Fruit fly (Drosophila melanogaster) whole organism, embryonic: Measurements from ENCODE around the gene amrt.

Experiments
- Abd-B ChIP-seq: fragments of 200-800 bp; sonication (Bioruptor generic); optimal IDR thresholded peaks from 2 replicates; lab custom pipeline; 2018; ENCODE audit warnings: missing biosample characterization, mild to moderate bottlenecking, missing genetic modification characterization, moderate library complexity
- Awh ChIP-seq: fragments of 200-800 bp; sonication (Bioruptor generic); IDR thresholded peaks from 2 replicates; pipeline ENCODE4, ENCODE4 v1.3.6; 2022; ENCODE audit warnings: missing biosample characterization, missing genetic modification characterization
- B-H2 ChIP-seq: fragments of 200-800 bp; sonication (Bioruptor generic); optimal IDR thresholded peaks from 2 replicates; lab custom pipeline; 2018; ENCODE audit warnings: missing biosample characterization, mild to moderate bottlenecking, missing genetic modification characterization
- CG10431 ChIP-seq: fragments of 200-800 bp; sonication (Bioruptor generic); optimal IDR thresholded peaks from 3 replicates; lab custom pipeline; 2018; ENCODE audit warnings: missing biosample characterization, mild to moderate bottlenecking, missing genetic modification characterization
- CG11085 ChIP-seq: fragments of 200-800 bp; sonication (Bioruptor generic); IDR thresholded peaks from 2 replicates; pipeline ENCODE4 v1.3.6; 2022; ENCODE audit warnings: missing biosample characterization, missing genetic modification characterization
- CG14050 ChIP-seq: fragments of 200-800 bp; sonication (Bioruptor generic); IDR thresholded peaks from 3 replicates; pipeline ENCODE4 v1.3.6; 2022; ENCODE audit warnings: missing biosample characterization, missing genetic modification characterization
- CG14965 ChIP-seq: fragments of 200-800 bp; sonication (Bioruptor generic); optimal IDR thresholded peaks from 2 replicates; lab custom pipeline; 2016; ENCODE audit warnings: missing biosample characterization, missing genetic modification characterization, borderline replicate concordance
- CG16779 ChIP-seq: fragments of 200-800 bp; sonication (Bioruptor generic); IDR thresholded peaks from 2 replicates; pipeline ENCODE4 v1.3.6; 2022; ENCODE audit warnings: missing biosample characterization, missing genetic modification characterization
- CG17802 ChIP-seq: fragments of 200-800 bp; sonication (Bioruptor generic); optimal IDR thresholded peaks from 2 replicates; lab custom pipeline; 2018; ENCODE audit warnings: missing biosample characterization, mild to moderate bottlenecking, missing genetic modification characterization, moderate library complexity
- CG18262 ChIP-seq: fragments of 200-800 bp; optimal IDR thresholded peaks from 3 replicates; lab custom pipeline; 2019; ENCODE audit warnings: missing biosample characterization, mild to moderate bottlenecking, missing genetic modification characterization, moderate library complexity
- CG2712 ChIP-seq: fragments of 200-800 bp; optimal IDR thresholded peaks from 3 replicates; lab custom pipeline; 2019; ENCODE audit warnings: missing biosample characterization, mild to moderate bottlenecking, missing genetic modification characterization, moderate library complexity
- CG30020 ChIP-seq: fragments of 200-800 bp; optimal IDR thresholded peaks from 2 replicates; lab custom pipeline; 2019; ENCODE audit warnings: missing biosample characterization, mild to moderate bottlenecking, missing genetic modification characterization, moderate library complexity
- CG30431 ChIP-seq: fragments of 200-800 bp; sonication (Bioruptor generic); optimal IDR thresholded peaks from 2 replicates; lab custom pipeline; 2017; ENCODE audit warnings: missing biosample characterization, missing genetic modification characterization
- CG31365 ChIP-seq: fragments of 200-800 bp; sonication (Bioruptor generic); optimal IDR thresholded peaks from 2 replicates; lab custom pipeline; 2018; ENCODE audit warnings: missing biosample characterization, mild to moderate bottlenecking, missing genetic modification characterization
- CG42726 ChIP-seq: fragments of 200-800 bp; sonication (Bioruptor generic); IDR thresholded peaks from 2 replicates; pipeline ENCODE4 v1.3.6; 2022; ENCODE audit warnings: missing biosample characterization, missing genetic modification characterization; ENCODE audit not compliant: partially characterized antibody
- CG4424 ChIP-seq: fragments of 200-800 bp; sonication (Bioruptor generic); optimal IDR thresholded peaks from 3 replicates; lab custom pipeline; 2016; ENCODE audit warnings: missing biosample characterization, missing genetic modification characterization
- CG5245 ChIP-seq: fragments of 200-800 bp; sonication (Bioruptor generic); optimal IDR thresholded peaks from 3 replicates; lab custom pipeline; 2016; ENCODE audit warnings: missing biosample characterization, missing genetic modification characterization
- CG6272 ChIP-seq: fragments of 200-800 bp; sonication (Bioruptor generic); IDR thresholded peaks from 2 replicates; pipeline ENCODE4 v1.3.6; 2022; ENCODE audit warnings: missing biosample characterization, missing genetic modification characterization
- CG9215 ChIP-seq: fragments of 200-800 bp; sonication (Bioruptor generic); IDR thresholded peaks from 2 replicates; pipeline ENCODE4 v1.3.6; 2022; ENCODE audit warnings: missing biosample characterization, missing genetic modification characterization
- CG9797 ChIP-seq: fragments of 200-800 bp; sonication (Bioruptor generic); optimal IDR thresholded peaks from 3 replicates; lab custom pipeline; 2018; ENCODE audit warnings: missing biosample characterization, mild to moderate bottlenecking, missing genetic modification characterization
- Dfd ChIP-seq, 2 experiments: fragments of >200 bp; optimal IDR thresholded peaks; 2 replicates each; lab custom pipeline; 2017; ENCODE audit warnings: missing biosample characterization in 2 of 2, missing genetic modification characterization in 2 of 2
- Dip3 ChIP-seq: fragments of 200-800 bp; sonication (Bioruptor generic); optimal IDR thresholded peaks from 3 replicates; lab custom pipeline; 2016; ENCODE audit warnings: missing biosample characterization, missing genetic modification characterization
- HHEX ChIP-seq: fragments of 200-800 bp; sonication (Bioruptor generic); optimal IDR thresholded peaks from 3 replicates; lab custom pipeline; 2017; ENCODE audit warnings: missing biosample characterization, mild to moderate bottlenecking, missing genetic modification characterization, missing genetic modification reagents
- Hand ChIP-seq: fragments of 200-800 bp; sonication (Bioruptor generic); optimal IDR thresholded peaks from 2 replicates; lab custom pipeline; 2017; ENCODE audit warnings: mild to moderate bottlenecking, missing biosample characterization, missing genetic modification reagents, missing genetic modification characterization
- Hr39 ChIP-seq: fragments of >200 bp; optimal IDR thresholded peaks from 2 replicates; lab custom pipeline; 2017
- Hr51 ChIP-seq, 2 experiments: fragments of 200-800 bp; sonication (Bioruptor generic); optimal IDR thresholded peaks; 2 replicates in 1 of 2; 3 replicates in 1 of 2; lab custom pipeline; 2016 to 2018; ENCODE audit warnings: missing biosample characterization in 2 of 2, missing genetic modification characterization in 2 of 2, mild to moderate bottlenecking in 1 of 2, moderate library complexity in 1 of 2
- Kr ChIP-seq: fragments of 200-800 bp; sonication (Bioruptor generic); optimal IDR thresholded peaks from 2 replicates; lab custom pipeline; 2017; ENCODE audit warnings: missing biosample characterization, mild to moderate bottlenecking, missing genetic modification characterization
- Mes4 ChIP-seq: fragments of 200-800 bp; sonication (Bioruptor generic); optimal IDR thresholded peaks from 2 replicates; lab custom pipeline; 2016; ENCODE audit warnings: missing biosample characterization, missing genetic modification characterization
- Nf-YC ChIP-seq: fragments of 200-800 bp; optimal IDR thresholded peaks from 3 replicates; lab custom pipeline; 2019; ENCODE audit warnings: missing biosample characterization, mild to moderate bottlenecking, missing genetic modification characterization, moderate library complexity
- Spps ChIP-seq: fragments of 200-800 bp; sonication (Bioruptor generic); optimal IDR thresholded peaks from 2 replicates; lab custom pipeline; 2018; ENCODE audit warnings: missing biosample characterization, mild to moderate bottlenecking, missing genetic modification characterization
- YL-1 ChIP-seq: fragments of 200-800 bp; sonication (Bioruptor generic); optimal IDR thresholded peaks from 3 replicates; lab custom pipeline; 2017; ENCODE audit warnings: missing biosample characterization, mild to moderate bottlenecking, missing genetic modification characterization
- gcm2 ChIP-seq: fragments of 200-800 bp; sonication (Bioruptor generic); optimal IDR thresholded peaks from 2 replicates; lab custom pipeline; 2016; ENCODE audit warnings: missing biosample characterization, missing genetic modification characterization
- grau ChIP-seq: fragments of 200-800 bp; optimal IDR thresholded peaks from 3 replicates; lab custom pipeline; 2019; ENCODE audit warnings: missing biosample characterization, mild to moderate bottlenecking, missing genetic modification characterization, moderate library complexity
- her ChIP-seq: fragments of 200-800 bp; sonication (Bioruptor generic); optimal IDR thresholded peaks from 2 replicates; lab custom pipeline; 2016; ENCODE audit warnings: missing biosample characterization, missing genetic modification characterization
- jing ChIP-seq: fragments of 200-800 bp; sonication (Bioruptor generic); optimal IDR thresholded peaks from 2 replicates; lab custom pipeline; 2018; ENCODE audit warnings: missing biosample characterization, mild to moderate bottlenecking, missing genetic modification characterization
- kni ChIP-seq: fragments of 200-800 bp; sonication (Bioruptor generic); optimal IDR thresholded peaks from 3 replicates; lab custom pipeline; 2017; ENCODE audit warnings: mild to moderate bottlenecking, missing biosample characterization, missing genetic modification reagents, missing genetic modification characterization
- lola ChIP-seq, 3 experiments: fragments of >200 bp in 2 of 3; fragments of 200-800 bp in 1 of 3; sonication (Bioruptor generic) in 1 of 3; optimal IDR thresholded peaks; 2 replicates each; lab custom pipeline; 2017 to 2019; ENCODE audit warnings: missing biosample characterization in 3 of 3, missing genetic modification characterization in 3 of 3, mild to moderate bottlenecking in 1 of 3, moderate library complexity in 1 of 3
- lov ChIP-seq, 2 experiments: fragments of 200-800 bp in 1 of 2; fragments of >200 bp in 1 of 2; sonication (Bioruptor generic) in 1 of 2; IDR thresholded peaks in 1 of 2; optimal IDR thresholded peaks in 1 of 2; 2 replicates in 1 of 2; 3 replicates in 1 of 2; pipeline versions ENCODE4 v1.3.6 to Lab custom; 2017 to 2022; ENCODE audit warnings: missing biosample characterization in 1 of 2, missing genetic modification characterization in 1 of 2
- luna ChIP-seq: fragments of 200-800 bp; sonication (Bioruptor generic); optimal IDR thresholded peaks from 2 replicates; lab custom pipeline; 2016; ENCODE audit warnings: missing biosample characterization, missing genetic modification characterization
- nmo ChIP-seq: fragments of 200-800 bp; sonication (Bioruptor generic); optimal IDR thresholded peaks from 2 replicates; lab custom pipeline; 2018; ENCODE audit warnings: missing biosample characterization, mild to moderate bottlenecking, missing genetic modification characterization, moderate library complexity
- p53 ChIP-seq: fragments of 200-800 bp; sonication (Bioruptor generic); optimal IDR thresholded peaks from 2 replicates; lab custom pipeline; 2016; ENCODE audit warnings: missing biosample characterization, missing genetic modification characterization
- pho ChIP-seq: fragments of 200-800 bp; sonication (Bioruptor generic); optimal IDR thresholded peaks from 2 replicates; lab custom pipeline; 2016; ENCODE audit warnings: missing biosample characterization, missing genetic modification characterization
- prd ChIP-seq, 3 experiments: fragments of >200 bp in 2 of 3; fragments of 200-800 bp in 1 of 3; sonication (Bioruptor generic) in 1 of 3; optimal IDR thresholded peaks in 2 of 3; IDR thresholded peaks in 1 of 3; 2 replicates in 2 of 3; 3 replicates in 1 of 3; pipeline versions ENCODE4 v1.3.6 to Lab custom; 2017 to 2022; ENCODE audit warnings: missing biosample characterization in 1 of 3, missing genetic modification characterization in 1 of 3
- pros ChIP-seq: fragments of 200-800 bp; sonication (Bioruptor generic); optimal IDR thresholded peaks from 3 replicates; lab custom pipeline; 2019; ENCODE audit warnings: missing biosample characterization, mild to moderate bottlenecking, missing genetic modification characterization, moderate library complexity
- pum ChIP-seq: fragments of 200-800 bp; sonication (Bioruptor generic); optimal IDR thresholded peaks from 2 replicates; lab custom pipeline; 2016; ENCODE audit warnings: missing biosample characterization, missing genetic modification characterization
- pzg ChIP-seq: fragments of 200-800 bp; sonication (Bioruptor generic); optimal IDR thresholded peaks from 3 replicates; lab custom pipeline; 2018; ENCODE audit warnings: missing biosample characterization, mild to moderate bottlenecking, missing genetic modification characterization, moderate library complexity
- scrt ChIP-seq: fragments of 200-800 bp; sonication (Bioruptor generic); optimal IDR thresholded peaks from 2 replicates; lab custom pipeline; 2018; ENCODE audit warnings: missing biosample characterization, mild to moderate bottlenecking, missing genetic modification characterization, moderate library complexity
- trh ChIP-seq: fragments of 200-800 bp; sonication (Bioruptor generic); optimal IDR thresholded peaks from 2 replicates; lab custom pipeline; 2016; ENCODE audit warnings: missing biosample characterization, missing genetic modification characterization
- unc-4 ChIP-seq: fragments of 200-800 bp; sonication (Bioruptor generic); IDR thresholded peaks from 2 replicates; pipeline ENCODE4 v1.3.6; 2022; ENCODE audit warnings: missing biosample characterization, missing genetic modification characterization; ENCODE audit not compliant: partially characterized antibody

The amrt gene

DNA sequence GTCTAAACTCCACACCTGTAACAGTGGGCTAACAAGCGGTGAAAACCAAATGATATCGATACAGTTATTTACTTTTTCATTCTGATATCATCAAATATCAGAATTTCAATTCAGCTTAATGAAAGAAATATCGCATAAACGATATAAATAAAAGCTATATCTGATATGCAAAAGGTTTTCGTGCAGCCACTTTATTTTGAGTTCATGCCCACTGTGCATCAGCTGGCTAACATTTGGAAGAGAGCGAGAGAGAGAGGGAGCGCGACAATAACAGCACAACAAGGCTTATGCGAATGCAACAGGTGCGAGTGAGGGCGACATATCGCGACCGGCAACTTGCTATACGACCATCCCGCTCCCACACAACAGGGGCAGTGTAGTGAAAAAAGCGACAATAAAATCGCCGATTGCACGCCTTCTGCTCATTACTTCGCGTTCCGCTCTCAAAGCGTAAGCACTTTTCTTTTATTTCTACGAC lies 42.8 kb upstream of the amrt start, which contains the start of gene CG11151 (continued):
- peak; percentile 90 for TF ChIP-seq gcm2 (GFP tag; lab: Kevin White, UChicago)
- TF ChIP-seq Spps (tag; lab: Kevin White, UChicago) = peak; percentile 93
- peak; percentile 95 for TF ChIP-seq Abd-B (GFP tag; lab: Kevin White, UChicago)
- peak; percentile 83 for TF ChIP-seq kni
- peak; percentile 88 for TF ChIP-seq YL-1 (GFP tag; lab: Kevin White, UChicago)
- TF ChIP-seq CG10431 = peak; percentile 86
- TF ChIP-seq Kr (GFP tag; lab: Kevin White, UChicago) = peak; percentile 54
- TF ChIP-seq grau = peak; percentile 96
- peak; percentile 95 for TF ChIP-seq her (GFP tag; lab: Kevin White, UChicago)
- peak; percentile 97 for TF ChIP-seq CG2712 (tag; lab: Kevin White, UChicago)
- peak; percentile 88 for TF ChIP-seq CG9215
- no peak for TF ChIP-seq lov (optimal IDR thresholded peaks at IDR 0.05; lab: Kevin White, UChicago)
- TF ChIP-seq lov (GFP tag; IDR thresholded peaks at IDR 0.05; lab: Robert Waterston, UW) = peak; percentile 91
- peak; percentile 94 for TF ChIP-seq CG30431
- peak; percentile 94 for TF ChIP-seq CG14050
- TF ChIP-seq Awh = peak; percentile 92
- no peak for TF ChIP-seq prd (optimal IDR thresholded peaks at IDR 0.05; lab: Kevin White, UChicago)
- TF ChIP-seq prd (GFP tag; IDR thresholded peaks at IDR 0.05; lab: Robert Waterston, UW) = peak; percentile 97
- TF ChIP-seq lola (GFP tag; optimal IDR thresholded peaks at IDR 0.05; lab: Kevin White, UChicago) = peak in 1 of 3 experiments; percentile 94
- peak; percentile 97 for TF ChIP-seq CG4424 (GFP tag; lab: Kevin White, UChicago)
- TF ChIP-seq Dfd (GFP tag; optimal IDR thresholded peaks at IDR 0.05; lab: Kevin White, UChicago) = no peak
- peak; percentile 89 for TF ChIP-seq CG16779 (GFP tag; lab: Robert Waterston, UW)
- peak; percentile 92 for TF ChIP-seq CG6272 (GFP tag; lab: Robert Waterston, UW)
- peak; percentile 70 for TF ChIP-seq CG14965
- peak; percentile 97 to 98 for TF ChIP-seq Hr51 (GFP tag; optimal IDR thresholded peaks at IDR 0.05; lab: Kevin White, UChicago)
- peak; percentile 92 for TF ChIP-seq CG11085 (GFP tag; lab: Robert Waterston, UW)
- TF ChIP-seq CG30020 = peak; percentile 80
- no peak for TF ChIP-seq unc-4 (GFP tag; lab: Robert Waterston, UW)
- peak; percentile 95 for TF ChIP-seq CG5245 (GFP tag; lab: Kevin White, UChicago)
- peak; percentile 88 for TF ChIP-seq Nf-YC (tag; lab: Kevin White, UChicago)
- TF ChIP-seq Dip3 (GFP tag; lab: Kevin White, UChicago) = peak; percentile 95
- TF ChIP-seq CG18262 (tag; lab: Kevin White, UChicago) = peak; percentile 97
- peak; percentile 96 for TF ChIP-seq Hand
- TF ChIP-seq trh (GFP tag; lab: Kevin White, UChicago) = peak; percentile 87
- TF ChIP-seq pzg (GFP tag; lab: Kevin White, UChicago) = peak; percentile 40
- peak; percentile 96 for TF ChIP-seq HHEX
- TF ChIP-seq scrt = peak; percentile 94
- TF ChIP-seq luna = peak; percentile 91
- peak; percentile 86 for TF ChIP-seq CG31365
- peak; percentile 6 for TF ChIP-seq CG9797 (GFP tag; lab: Kevin White, UChicago)
- TF ChIP-seq pho (GFP tag; lab: Kevin White, UChicago) = peak; percentile 97
- peak; percentile 93 for TF ChIP-seq p53 (GFP tag; lab: Kevin White, UChicago)
- TF ChIP-seq Mes4 (GFP tag; lab: Kevin White, UChicago) = peak; percentile 95
- TF ChIP-seq B-H2 (GFP tag; lab: Kevin White, UChicago) = peak; percentile 96
- peak; percentile 84 for TF ChIP-seq CG17802 (tag; lab: Kevin White, UChicago)
- TF ChIP-seq nmo (GFP tag; lab: Kevin White, UChicago) = peak; percentile 97
- peak; percentile 94 for TF ChIP-seq jing (GFP tag; lab: Kevin White, UChicago)
- TF ChIP-seq Hr39 = no peak
- TF ChIP-seq CG42726 (GFP tag; lab: Robert Waterston, UW) = peak; percentile 51; the same call in 1 of the 2 replicates
- peak; percentile 65 for TF ChIP-seq pros (GFP tag; lab: Kevin White, UChicago)
- TF ChIP-seq pum (GFP tag; lab: Kevin White, UChicago) = peak; percentile 97
